Worm (Caenorhabditis elegans): ENCODE data around the gene H37A05.4.

DNA sequence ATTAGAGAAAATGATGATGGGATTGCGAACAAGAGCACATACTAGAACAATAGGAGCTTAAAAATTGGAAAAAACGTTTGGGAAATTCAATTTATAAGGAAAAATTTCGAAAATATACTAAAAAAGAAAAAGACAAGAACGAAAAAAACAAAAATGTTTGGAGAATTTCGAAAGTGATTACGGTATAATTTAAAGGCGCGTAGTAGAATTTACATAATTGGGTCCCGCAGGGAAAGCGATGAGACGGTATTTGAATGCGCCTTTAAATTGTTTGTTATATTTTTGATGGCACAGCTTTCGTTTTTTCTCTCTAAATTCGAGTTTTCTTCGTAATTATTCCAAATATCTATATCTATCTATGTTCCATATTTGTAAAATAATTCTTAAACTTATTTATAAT is 10.5 kb upstream of the H37A05.4 start:
- TF ChIP-seq ccch-3 (GFP tag; optimal IDR thresholded peaks at IDR 0.05) (no peak), Y53F4B.3 (GFP tag; IDR thresholded peaks at IDR 0.05) (no peak), somi-1 (GFP tag; optimal IDR thresholded peaks at IDR 0.05) (no peak), ama-1 (optimal IDR thresholded peaks at IDR 0.05) (no peak), ama-1 (GFP tag; optimal IDR thresholded peaks at IDR 0.05) (no peak), Y67H2A.10 (GFP tag; conservative IDR thresholded peaks at IDR 0.05) (no peak), B0261.1 (tag; optimal IDR thresholded peaks at IDR 0.05) (no peak), sea-2 (GFP tag; IDR thresholded peaks at IDR 0.05) (no peak)
